Worm (Caenorhabditis elegans): Measurements from ENCODE around the gene H20J04.7.

The H20J04.7 gene

DNA sequence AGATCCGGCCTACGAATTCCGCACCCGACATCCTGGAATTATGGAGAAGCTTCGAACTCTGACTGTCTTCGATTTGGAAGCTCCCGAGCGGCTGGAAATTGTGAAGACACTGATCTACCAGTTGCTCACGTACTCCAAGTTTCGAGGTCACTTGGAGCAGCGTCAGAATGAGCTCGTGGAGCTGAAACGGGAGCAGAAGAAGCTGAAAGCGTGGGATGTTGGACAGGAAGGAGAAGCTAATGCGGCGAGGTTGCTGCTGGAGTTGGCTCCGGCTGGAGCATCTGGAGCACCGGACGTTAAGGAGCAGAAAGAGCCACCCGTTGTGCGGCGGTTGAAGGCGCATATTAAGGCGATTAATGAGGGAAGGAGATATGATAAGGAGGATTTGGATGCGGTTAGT lies 10.8 kb downstream of the H20J04.7 start:
- TF ChIP-seq grh-1 (GFP tag; IDR thresholded peaks at IDR 0.05) (no peak), mdl-1 (tag; optimal IDR thresholded peaks at IDR 0.05) (no peak), hlh-17 (GFP tag; optimal IDR thresholded peaks at IDR 0.05; ENCODE audit: borderline replicate concordance) (no peak)

DNA sequence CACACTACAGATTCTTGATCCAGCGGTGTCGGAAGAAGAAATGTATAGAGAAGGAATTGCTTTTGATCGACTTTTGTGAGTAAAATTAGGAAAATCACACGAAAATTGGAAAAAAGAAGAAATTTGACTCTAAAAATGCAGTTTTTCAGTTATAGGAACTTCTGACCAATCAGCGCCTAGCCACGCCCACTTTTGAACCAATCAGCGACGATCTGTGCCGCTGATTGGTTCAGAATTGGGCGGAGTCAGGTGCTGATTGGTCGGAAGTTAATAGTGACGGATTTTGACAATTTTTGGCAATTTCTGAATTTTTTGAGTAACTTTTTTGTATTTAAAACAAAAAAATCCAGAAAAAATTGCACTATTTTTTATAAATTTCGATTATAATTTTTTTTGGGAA lies 13.6 kb downstream of the H20J04.7 start:
- TF ChIP-seq dsc-1 (tag; optimal IDR thresholded peaks at IDR 0.05) (no peak), lin-39 (tag; optimal IDR thresholded peaks at IDR 0.05) (no peak), xbp-1 (tag; optimal IDR thresholded peaks at IDR 0.05) (no peak), swsn-7 (tag; optimal IDR thresholded peaks at IDR 0.05) (no peak)

DNA sequence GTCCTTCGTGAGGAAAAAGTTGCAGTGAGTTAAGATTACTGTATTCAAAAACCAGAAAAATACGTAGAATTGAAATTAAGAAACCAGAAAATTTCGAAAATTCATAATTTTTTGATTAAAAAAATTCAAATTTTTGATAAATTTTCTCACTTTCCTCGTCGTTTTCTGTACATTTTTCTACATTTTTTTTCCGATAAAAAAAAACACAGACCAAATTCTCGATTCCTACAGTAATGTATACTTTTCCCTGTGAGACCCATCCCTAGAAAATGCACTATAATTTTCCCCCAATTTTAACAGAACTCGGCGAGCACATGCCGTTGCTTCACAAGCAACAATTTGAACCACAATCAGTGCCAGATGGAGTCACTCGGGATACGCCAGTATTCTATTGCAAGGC lies 15.2 kb downstream of the H20J04.7 start, which contains the start of gene athp-2:
athp-2 (plus strand) TSS at position 301 of the 400 bp plus-strand sequence.
- TF ChIP-seq nhr-20 (tag; optimal IDR thresholded peaks at IDR 0.05) = no peak
- TF ChIP-seq nhr-85 (tag) = no peak
- no peak for TF ChIP-seq lin-15B (tag; optimal IDR thresholded peaks at IDR 0.05)
- TF ChIP-seq nhr-28 (tag; optimal IDR thresholded peaks at IDR 0.05) = no peak
- TF ChIP-seq ets-5 (GFP tag; IDR thresholded peaks at IDR 0.05) = no peak
- no peak for TF ChIP-seq aly-2 (tag; optimal IDR thresholded peaks at IDR 0.05)
- TF ChIP-seq alr-1 (tag; optimal IDR thresholded peaks at IDR 0.05; ENCODE audit: borderline replicate concordance) = no peak
- no peak for TF ChIP-seq unc-86 (tag; optimal IDR thresholded peaks at IDR 0.05)
- TF ChIP-seq mdl-1 (tag; optimal IDR thresholded peaks at IDR 0.05) = no peak
- TF ChIP-seq lin-39 (tag; optimal IDR thresholded peaks at IDR 0.05) = no peak
- TF ChIP-seq F16B12.6 (tag; optimal IDR thresholded peaks at IDR 0.05) = no peak

DNA sequence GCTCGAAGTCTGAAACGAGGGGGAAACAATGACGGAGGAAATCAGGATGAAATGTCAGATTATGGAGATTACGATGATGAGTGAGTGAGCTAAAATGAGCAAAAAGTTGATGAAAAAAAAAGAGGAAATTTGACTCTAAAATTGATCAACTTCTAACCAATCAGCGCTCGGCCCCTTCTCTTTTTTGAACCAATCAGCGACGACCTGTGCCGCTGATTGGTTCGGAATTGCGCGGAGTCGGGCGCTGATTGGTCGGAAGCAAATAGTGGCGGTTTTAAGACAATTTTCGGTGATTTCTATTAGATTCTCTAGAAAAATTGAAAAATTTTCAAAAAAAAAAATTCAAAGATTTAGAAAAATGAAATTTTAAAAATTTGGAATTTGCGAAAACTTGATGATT lies 17.4 kb downstream of the H20J04.7 start:
- TF ChIP-seq nhr-47 (tag; optimal IDR thresholded peaks at IDR 0.05) = no peak
- TF ChIP-seq aly-2 (tag; optimal IDR thresholded peaks at IDR 0.05) = no peak
- no peak for TF ChIP-seq fkh-4 (tag; optimal IDR thresholded peaks at IDR 0.05; ENCODE audit: borderline replicate concordance)
- no peak for TF ChIP-seq elt-3 (tag; optimal IDR thresholded peaks at IDR 0.05)
- TF ChIP-seq C34B4.2 (tag; optimal IDR thresholded peaks at IDR 0.05) = no peak
- TF ChIP-seq nhr-11 (tag; optimal IDR thresholded peaks at IDR 0.05) = no peak

DNA sequence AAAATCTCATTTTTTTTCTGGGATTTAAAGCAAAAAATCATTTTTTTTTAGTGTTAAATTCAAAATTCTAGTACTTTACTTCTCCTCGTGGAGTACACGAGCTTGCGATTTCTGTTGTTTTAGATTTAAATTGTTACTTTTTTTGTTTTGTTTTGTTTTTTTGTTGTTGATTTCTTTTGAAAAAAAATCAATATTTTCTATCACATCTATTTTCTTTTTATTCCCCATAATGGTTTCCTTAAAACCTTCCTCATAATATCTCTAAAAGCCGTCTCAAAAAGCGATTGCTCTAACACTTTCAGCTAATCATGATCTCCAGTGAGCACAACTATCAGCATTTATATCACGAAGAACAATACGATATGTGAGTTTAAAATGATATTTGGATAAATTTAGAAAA lies 20.7 kb downstream of the H20J04.7 start, which contains the start of gene madf-3:
madf-3 (plus strand) TSS at position 301 of the 400 bp plus-strand sequence.
- no peak for TF ChIP-seq pqm-1 (tag; optimal IDR thresholded peaks at IDR 0.05)
- TF ChIP-seq ceh-63 (GFP tag; optimal IDR thresholded peaks at IDR 0.05) = no peak
- TF ChIP-seq nhr-84 (tag; optimal IDR thresholded peaks at IDR 0.05) = no peak
- no peak for TF ChIP-seq fos-1 (tag; optimal IDR thresholded peaks at IDR 0.05)
- no peak for TF ChIP-seq egl-13 (tag; optimal IDR thresholded peaks at IDR 0.05)
- TF ChIP-seq sup-37 (GFP tag; optimal IDR thresholded peaks at IDR 0.05) = no peak

DNA sequence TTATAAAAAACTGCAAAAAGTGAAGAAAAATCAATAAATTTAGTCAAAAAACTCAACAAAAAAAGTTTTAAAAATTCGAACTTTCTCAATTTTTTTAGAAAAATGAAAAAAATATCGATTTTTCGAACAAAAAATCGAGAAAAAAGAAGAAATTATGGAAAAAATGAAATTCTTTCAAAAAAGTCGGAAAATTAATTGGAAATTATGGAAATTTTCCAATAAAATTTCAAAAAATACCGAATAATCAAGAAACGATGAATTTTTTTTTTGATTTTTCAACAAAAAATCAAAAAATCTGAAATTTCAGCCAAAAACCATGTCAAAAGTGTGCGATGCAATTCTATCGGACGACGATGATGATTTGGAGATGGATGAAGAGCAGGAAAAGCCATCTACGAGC lies 26.4 kb downstream of the H20J04.7 start, which contains the start of gene H20J04.4:
H20J04.4 (plus strand) TSS at position 301 of the 400 bp plus-strand sequence.
- no peak for TF ChIP-seq tbx-2 (tag; optimal IDR thresholded peaks at IDR 0.05)
- no peak for TF ChIP-seq blmp-1 (tag; optimal IDR thresholded peaks at IDR 0.05)
- no peak for TF ChIP-seq elt-3 (tag; optimal IDR thresholded peaks at IDR 0.05)

DNA sequence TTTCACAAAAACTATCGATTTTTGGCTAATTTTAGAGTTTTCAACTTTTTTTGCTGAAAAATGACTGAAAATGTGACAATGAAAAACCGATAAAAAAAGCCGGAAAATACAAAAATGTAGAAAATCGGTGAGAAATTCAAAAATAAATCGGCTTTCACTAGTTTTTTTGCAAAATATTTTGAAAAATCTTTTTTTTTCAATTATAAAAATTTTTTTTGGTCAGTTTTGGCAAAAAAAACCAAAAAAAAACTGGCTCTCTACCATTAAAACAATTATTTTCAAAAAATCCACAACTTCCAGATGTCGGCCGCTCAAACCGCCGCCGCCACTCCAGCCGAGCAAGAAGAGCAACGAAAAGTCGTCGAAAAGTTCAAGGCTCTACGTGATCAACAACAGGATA lies 28.7 kb downstream of the H20J04.7 start, which contains the start of gene pfd-2:
pfd-2 (plus strand) TSS at position 301 of the 400 bp plus-strand sequence.
- no peak for TF ChIP-seq nhr-28 (tag; optimal IDR thresholded peaks at IDR 0.05)
- no peak for TF ChIP-seq efl-1 (optimal IDR thresholded peaks at IDR 0.05)
- no peak for TF ChIP-seq efl-1 (GFP tag; optimal IDR thresholded peaks at IDR 0.05 in 1 of 2)
- TF ChIP-seq pax-3 (tag; optimal IDR thresholded peaks at IDR 0.05) = no peak
- TF ChIP-seq swsn-7 (tag; optimal IDR thresholded peaks at IDR 0.05) = no peak
- no peak for TF ChIP-seq unc-30 (tag; optimal IDR thresholded peaks at IDR 0.05)
- no peak for TF ChIP-seq fkh-10 (GFP tag; optimal IDR thresholded peaks at IDR 0.05)
- no peak for TF ChIP-seq sox-4 (tag; optimal IDR thresholded peaks at IDR 0.05)
- TF ChIP-seq mdl-1 (tag; optimal IDR thresholded peaks at IDR 0.05) = no peak
- no peak for TF ChIP-seq aha-1 (tag; optimal IDR thresholded peaks at IDR 0.05)
- no peak for TF ChIP-seq unc-98 (GFP tag; IDR thresholded peaks at IDR 0.05)
- TF ChIP-seq sup-37 (GFP tag; optimal IDR thresholded peaks at IDR 0.05) = no peak
